Worm (Caenorhabditis elegans): ENCODE data around the gene Y37D8A.3.

Y37D8A.3 gene

ce11 chrIII:12885153-12885552, 56.0 kb downstream of the Y37D8A.3 start:
- TF ChIP-seq nhr-85 (tag): no peak
- TF ChIP-seq mab-9 (GFP tag; IDR thresholded peaks at IDR 0.05): no peak
- no peak for TF ChIP-seq fkh-8 (tag; optimal IDR thresholded peaks at IDR 0.05)
- no peak for TF ChIP-seq jun-1 (tag; optimal IDR thresholded peaks at IDR 0.05)

Measured in whole organism, L1 larva.